Worm (Caenorhabditis elegans) whole organism, L2 larva: ENCODE measurements around the gene vha-5.
A peak's percentile ranks its signal among the peaks of the same experiment; 100 is the strongest.

Experiments
- C34F6.9 ChIP-seq: fragments of 150-350 bp; optimal IDR thresholded peaks from 2 replicates; lab custom pipeline; 2014; ENCODE audit warnings: missing biosample characterization, missing genetic modification characterization
- F13H6.1 ChIP-seq: sonication (generic microtip); optimal IDR thresholded peaks from 2 replicates; lab custom pipeline; 2016; ENCODE audit warnings: missing genetic modification characterization, missing compliant biosample characterization
- R02D3.7 ChIP-seq: fragments of 150-350 bp; optimal IDR thresholded peaks from 2 replicates; lab custom pipeline; 2014; ENCODE audit warnings: missing biosample characterization, missing genetic modification characterization
- alr-1 ChIP-seq: fragments of 150-350 bp; optimal IDR thresholded peaks from 2 replicates; lab custom pipeline; 2014; ENCODE audit warnings: missing biosample characterization, missing genetic modification characterization
- aly-2 ChIP-seq: fragments of 150-350 bp; optimal IDR thresholded peaks from 2 replicates; lab custom pipeline; 2014; ENCODE audit warnings: missing biosample characterization, missing genetic modification characterization
- blmp-1 ChIP-seq: sonication (generic microtip); optimal IDR thresholded peaks from 2 replicates; lab custom pipeline; 2017; ENCODE audit warnings: missing genetic modification characterization, mild to moderate bottlenecking, missing compliant biosample characterization, antibody characterized with exemption, moderate library complexity; ENCODE audit not compliant: insufficient read depth
- ceh-16 ChIP-seq: fragments of 150-350 bp; optimal IDR thresholded peaks from 2 replicates; lab custom pipeline; 2014; ENCODE audit warnings: missing biosample characterization, missing genetic modification characterization
- crh-2 ChIP-seq: sonication (generic microtip); optimal IDR thresholded peaks from 2 replicates; lab custom pipeline; 2017; ENCODE audit warnings: missing biosample characterization, missing genetic modification characterization
- dmd-4 ChIP-seq: sonication (generic microtip); optimal IDR thresholded peaks from 2 replicates; lab custom pipeline; 2017; ENCODE audit warnings: missing biosample characterization, missing genetic modification characterization
- egl-27 ChIP-seq: sonication (generic microtip); optimal IDR thresholded peaks from 3 replicates; lab custom pipeline; 2017; ENCODE audit warnings: missing biosample characterization, missing genetic modification reagents, missing genetic modification characterization
- elt-3 ChIP-seq: sonication (generic microtip); optimal IDR thresholded peaks from 2 replicates; lab custom pipeline; 2017; ENCODE audit warnings: missing biosample characterization, missing genetic modification characterization
- fos-1 ChIP-seq: fragments of 150-350 bp; optimal IDR thresholded peaks from 2 replicates; lab custom pipeline; 2014; ENCODE audit warnings: missing biosample characterization, missing genetic modification characterization
- lin-11 ChIP-seq: fragments of 150-350 bp; sonication (generic microtip); optimal IDR thresholded peaks from 2 replicates; lab custom pipeline; 2014; ENCODE audit warnings: missing biosample characterization, missing genetic modification characterization, inconsistent platforms, mixed read lengths
- lin-13 ChIP-seq: fragments of 150-350 bp; optimal IDR thresholded peaks from 2 replicates; lab custom pipeline; 2014; ENCODE audit warnings: missing biosample characterization, missing genetic modification reagents, missing genetic modification characterization
- lsy-2 ChIP-seq, 2 experiments: fragments of 150-350 bp in 1 of 2; sonication (generic microtip) in 1 of 2; optimal IDR thresholded peaks; 2 replicates each; lab custom pipeline; 2014 to 2017; ENCODE audit warnings: missing biosample characterization in 2 of 2, missing genetic modification characterization in 2 of 2
- mab-5 ChIP-seq: fragments of 150-350 bp; optimal IDR thresholded peaks from 2 replicates; lab custom pipeline; 2014; ENCODE audit warnings: missing biosample characterization, missing genetic modification characterization
- mbf-1 ChIP-seq: sonication (generic microtip); optimal IDR thresholded peaks from 2 replicates; lab custom pipeline; 2017; ENCODE audit warnings: missing biosample characterization, missing genetic modification characterization
- mdl-1 ChIP-seq, 2 experiments: fragments of 150-350 bp in 1 of 2; sonication (generic microtip) in 1 of 2; optimal IDR thresholded peaks; 2 replicates each; lab custom pipeline; 2017; ENCODE audit warnings: missing biosample characterization in 2 of 2, missing genetic modification characterization in 2 of 2
- nhr-11 ChIP-seq: fragments of 150-350 bp; optimal IDR thresholded peaks from 2 replicates; lab custom pipeline; 2014; ENCODE audit warnings: missing biosample characterization, missing genetic modification characterization
- nhr-12 ChIP-seq: fragments of 150-350 bp; optimal IDR thresholded peaks from 2 replicates; lab custom pipeline; 2014; ENCODE audit warnings: missing biosample characterization, missing genetic modification characterization
- nhr-129 ChIP-seq: fragments of 150-350 bp; optimal IDR thresholded peaks from 2 replicates; lab custom pipeline; 2014; ENCODE audit warnings: missing biosample characterization, missing genetic modification characterization
- nhr-23 ChIP-seq: fragments of 150-350 bp; optimal IDR thresholded peaks from 2 replicates; lab custom pipeline; 2014; ENCODE audit warnings: missing biosample characterization, missing genetic modification reagents, missing genetic modification characterization
- nhr-237 ChIP-seq: fragments of 150-350 bp; optimal IDR thresholded peaks from 2 replicates; lab custom pipeline; 2014; ENCODE audit warnings: missing biosample characterization, missing genetic modification characterization
- nhr-6 ChIP-seq: fragments of 150-350 bp; optimal IDR thresholded peaks from 2 replicates; lab custom pipeline; 2014; ENCODE audit warnings: missing biosample characterization, missing genetic modification characterization
- nhr-77 ChIP-seq: fragments of 150-350 bp; optimal IDR thresholded peaks from 2 replicates; lab custom pipeline; 2014; ENCODE audit warnings: missing biosample characterization, missing genetic modification characterization
- peb-1 ChIP-seq: fragments of 150-350 bp; optimal IDR thresholded peaks from 2 replicates; lab custom pipeline; 2014; ENCODE audit warnings: missing biosample characterization, missing genetic modification characterization
- sem-4 ChIP-seq: fragments of 150-350 bp; optimal IDR thresholded peaks from 2 replicates; lab custom pipeline; 2014; ENCODE audit warnings: missing biosample characterization, missing genetic modification reagents, missing genetic modification characterization
- skn-1 ChIP-seq: sonication (generic microtip); optimal IDR thresholded peaks from 2 replicates; lab custom pipeline; 2017; ENCODE audit warnings: missing biosample characterization, missing genetic modification characterization
- sma-3 ChIP-seq: sonication (generic microtip); optimal IDR thresholded peaks from 2 replicates; lab custom pipeline; 2016; ENCODE audit warnings: missing genetic modification reagents, missing genetic modification characterization, missing compliant biosample characterization
- sma-9 ChIP-seq, 2 experiments: fragments of 150-350 bp in 1 of 2; sonication (generic microtip) in 1 of 2; optimal IDR thresholded peaks; 2 replicates each; lab custom pipeline; 2014 to 2016; ENCODE audit warnings: missing genetic modification characterization in 2 of 2, mild to moderate bottlenecking in 1 of 2, missing biosample characterization in 1 of 2, missing compliant biosample characterization in 1 of 2, missing genetic modification reagents in 1 of 2, moderate library complexity in 1 of 2
- unc-39 ChIP-seq: fragments of 150-350 bp; optimal IDR thresholded peaks from 2 replicates; lab custom pipeline; 2014; ENCODE audit warnings: missing biosample characterization, missing genetic modification characterization
- unc-55 ChIP-seq: fragments of 150-350 bp; sonication (generic microtip); optimal IDR thresholded peaks from 3 replicates; lab custom pipeline; 2014; ENCODE audit warnings: missing biosample characterization, missing genetic modification reagents, missing genetic modification characterization
- zag-1 ChIP-seq: fragments of 150-350 bp; optimal IDR thresholded peaks from 2 replicates; lab custom pipeline; 2014; ENCODE audit warnings: missing biosample characterization, missing genetic modification characterization
- ztf-1 ChIP-seq: fragments of 200-800 bp; sonication (Bioruptor generic); conservative IDR thresholded peaks from 2 replicates; pipeline ENCODE4 v1.3.6; 2022; ENCODE audit warnings: missing genetic modification characterization, missing compliant biosample characterization
- ztf-11 ChIP-seq: sonication (generic microtip); optimal IDR thresholded peaks from 2 replicates; lab custom pipeline; 2017; ENCODE audit warnings: missing biosample characterization, missing genetic modification characterization
- ztf-4 ChIP-seq: fragments of 150-350 bp; optimal IDR thresholded peaks from 2 replicates; lab custom pipeline; 2014; ENCODE audit warnings: missing biosample characterization, missing genetic modification characterization

vha-5 gene

DNA sequence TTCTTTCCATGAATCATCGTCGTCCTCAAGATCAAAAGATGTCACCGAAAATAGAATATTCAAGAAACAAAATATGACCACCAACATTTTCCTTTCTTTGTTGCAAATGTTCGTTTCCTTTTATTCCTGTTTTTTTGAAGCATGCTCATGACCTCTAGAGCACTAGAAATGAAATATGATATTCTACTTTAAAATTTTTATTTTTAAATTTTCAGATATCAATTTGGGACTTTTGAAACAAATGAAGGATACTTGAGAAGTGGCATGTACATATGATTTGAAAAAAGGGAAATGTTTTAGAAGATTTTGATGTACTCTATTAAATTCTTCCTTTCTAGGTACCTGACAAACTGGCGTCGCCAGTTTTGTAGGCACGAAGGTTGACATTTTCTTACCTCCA is 28.5 kb upstream of the vha-5 start, which contains the start of gene K07H8.11:
TSS of gene K07H8.11 (minus strand) at position 101 of the 400 bp plus-strand sequence.
- no peak for TF ChIP-seq dmd-4

DNA sequence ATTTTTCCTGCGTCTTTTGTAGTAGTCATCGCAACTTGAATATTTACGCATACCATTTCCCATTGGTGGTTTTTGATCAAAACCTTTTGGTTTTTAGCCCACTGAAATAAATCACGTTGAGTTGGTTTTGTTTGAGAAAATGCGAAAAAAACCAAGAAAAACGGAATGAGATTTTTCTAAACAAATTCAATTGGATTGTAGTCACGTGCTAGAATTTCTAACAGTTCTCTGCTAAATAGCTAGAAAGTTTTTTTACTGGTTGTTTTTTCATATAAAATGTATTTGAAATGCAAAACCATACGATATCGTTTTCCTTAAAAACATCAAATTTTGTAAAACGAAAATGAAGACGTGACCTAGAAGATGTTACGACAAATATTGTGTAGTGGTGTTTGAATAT is 27.2 kb upstream of the vha-5 start, which contains the start of gene K07H8.12:
TSS of gene K07H8.12 (minus strand) at position 101 of the 400 bp plus-strand sequence.
- no peak for TF ChIP-seq lsy-2 (tag; optimal IDR thresholded peaks at IDR 0.05; lab: Kevin White, UChicago)
- TF ChIP-seq ceh-16 (tag; lab: Kevin White, UChicago) = no peak
- no peak for TF ChIP-seq F13H6.1 (tag; lab: Kevin White, UChicago)
- no peak for TF ChIP-seq sem-4 (tag; lab: Kevin White, UChicago)
- no peak for TF ChIP-seq nhr-11 (tag; lab: Kevin White, UChicago)
- no peak for TF ChIP-seq skn-1 (tag; lab: Kevin White, UChicago)

DNA sequence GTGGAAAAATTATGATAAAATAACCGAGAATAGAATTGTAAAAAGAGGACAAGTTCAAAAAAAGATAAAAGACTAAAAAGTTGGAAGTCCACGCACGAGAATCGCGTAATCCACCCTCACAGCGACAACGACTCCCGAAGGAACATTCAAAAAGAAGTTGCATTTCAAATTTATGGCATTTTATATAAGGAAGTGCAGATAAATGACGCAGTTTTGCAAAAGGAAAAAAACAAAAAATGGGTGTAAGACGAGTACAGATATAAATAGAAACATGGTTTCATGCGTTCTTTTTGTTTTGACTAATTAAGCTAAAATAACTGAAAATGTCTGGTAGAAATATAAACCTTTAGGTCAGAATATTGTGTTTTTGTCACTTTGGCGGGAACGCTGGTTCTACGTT is 20.6 kb upstream of the vha-5 start:
- TF ChIP-seq egl-27 = no peak
- no peak for TF ChIP-seq unc-39 (tag; lab: Kevin White, UChicago)
- TF ChIP-seq blmp-1 (tag; lab: Kevin White, UChicago) = no peak
- peak; percentile 63 for TF ChIP-seq unc-55 (GFP tag; lab: Kevin White, UChicago)
- TF ChIP-seq, all 48 proteins: peak for 1

- no peak for TF ChIP-seq skn-1 (tag; lab: Kevin White, UChicago)
- TF ChIP-seq fos-1 (tag; lab: Kevin White, UChicago) = no peak
- no peak for TF ChIP-seq mbf-1 (tag; lab: Kevin White, UChicago)
- no peak for TF ChIP-seq sem-4 (tag; lab: Kevin White, UChicago)
- TF ChIP-seq nhr-77 = no peak
- no peak for TF ChIP-seq alr-1 (tag; lab: Kevin White, UChicago)
- TF ChIP-seq ceh-16 (tag; lab: Kevin White, UChicago) = no peak
- no peak for TF ChIP-seq sma-9 (GFP tag; optimal IDR thresholded peaks at IDR 0.05; lab: Kevin White, UChicago)
- no peak for TF ChIP-seq sma-9 (tag; optimal IDR thresholded peaks at IDR 0.05; lab: Kevin White, UChicago)
- TF ChIP-seq nhr-129 (tag; lab: Kevin White, UChicago) = no peak
- no peak for TF ChIP-seq R02D3.7 (tag; lab: Kevin White, UChicago)
- no peak for TF ChIP-seq nhr-12
These were observed 17.4 kb upstream of the vha-5 start, which contains the start of gene K07H8.9 for ce11 chrIV:8286352-8286751. K07H8.9 (minus strand) TSS chrIV:8286476.

- TF ChIP-seq nhr-6 = no peak
- no peak for TF ChIP-seq peb-1 (tag; lab: Kevin White, UChicago)
- TF ChIP-seq nhr-23 (tag; lab: Kevin White, UChicago) = no peak
- TF ChIP-seq mab-5 (tag; lab: Kevin White, UChicago) = no peak
- no peak for TF ChIP-seq lin-13
- TF ChIP-seq sma-3 (GFP tag; lab: Kevin White, UChicago) = no peak
- TF ChIP-seq F13H6.1 (tag; lab: Kevin White, UChicago) = no peak
- no peak for TF ChIP-seq egl-27
- no peak for TF ChIP-seq lsy-2 (tag; optimal IDR thresholded peaks at IDR 0.05; lab: Kevin White, UChicago)
- no peak for TF ChIP-seq ceh-16 (tag; lab: Kevin White, UChicago)
- TF ChIP-seq, all 48 proteins: peak for 0
These were observed 16.5 kb upstream of the vha-5 start for ce11 chrIV:8287287-8287686.

DNA sequence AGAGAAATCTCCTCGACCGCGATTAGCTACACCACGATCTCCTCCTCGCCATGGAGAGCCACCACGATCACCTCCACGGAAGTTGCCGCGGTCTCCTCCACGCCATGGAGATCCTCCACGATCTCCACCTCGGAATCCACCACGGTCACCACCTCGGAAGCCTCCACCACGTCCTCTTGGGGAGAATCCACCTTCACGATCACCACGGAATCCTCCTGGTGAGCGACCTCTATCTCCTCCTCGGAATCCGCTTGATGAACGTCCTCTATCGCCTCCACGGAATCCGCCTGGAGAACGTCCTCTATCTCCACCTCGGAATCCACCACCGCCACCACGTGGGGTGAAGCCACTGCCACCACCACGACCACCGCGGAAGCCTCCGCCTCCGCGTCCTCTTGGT is 14.7 kb upstream of the vha-5 start:
- TF ChIP-seq sma-9 (GFP tag; optimal IDR thresholded peaks at IDR 0.05; lab: Kevin White, UChicago) (no peak), sma-9 (tag; optimal IDR thresholded peaks at IDR 0.05; lab: Kevin White, UChicago) (no peak)

- TF ChIP-seq lin-11 = no peak
- no peak for TF ChIP-seq mbf-1 (tag; lab: Kevin White, UChicago)
- no peak for TF ChIP-seq dmd-4
- TF ChIP-seq aly-2 = no peak
- TF ChIP-seq crh-2 (tag; lab: Kevin White, UChicago) = no peak
- no peak for TF ChIP-seq ztf-4 (tag; lab: Kevin White, UChicago)
- no peak for TF ChIP-seq ztf-1 (GFP tag; lab: Robert Waterston, UW)
- TF ChIP-seq zag-1 (tag; lab: Kevin White, UChicago) = no peak
- TF ChIP-seq nhr-23 (tag; lab: Kevin White, UChicago) = no peak
- no peak for TF ChIP-seq skn-1 (tag; lab: Kevin White, UChicago)
- no peak for TF ChIP-seq ztf-11 (tag; lab: Kevin White, UChicago)
- no peak for TF ChIP-seq mdl-1 (tag; optimal IDR thresholded peaks at IDR 0.05; lab: Kevin White, UChicago)
- TF ChIP-seq nhr-237 (tag; lab: Kevin White, UChicago) = no peak
- no peak for TF ChIP-seq nhr-77
- TF ChIP-seq R02D3.7 (tag; lab: Kevin White, UChicago) = no peak
- TF ChIP-seq elt-3 (tag; lab: Kevin White, UChicago) = no peak
- no peak for TF ChIP-seq nhr-6
- no peak for TF ChIP-seq C34F6.9 (tag; lab: Kevin White, UChicago)
These were observed 14.4 kb upstream of the vha-5 start, which contains the start of gene nucl-1 for ce11 chrIV:8289505-8289579. nucl-1 (minus strand) TSS chrIV:8289530.
